Fruit fly (Drosophila melanogaster): Measurements from ENCODE around the gene Klp31E.

Gene Klp31E

DNA sequence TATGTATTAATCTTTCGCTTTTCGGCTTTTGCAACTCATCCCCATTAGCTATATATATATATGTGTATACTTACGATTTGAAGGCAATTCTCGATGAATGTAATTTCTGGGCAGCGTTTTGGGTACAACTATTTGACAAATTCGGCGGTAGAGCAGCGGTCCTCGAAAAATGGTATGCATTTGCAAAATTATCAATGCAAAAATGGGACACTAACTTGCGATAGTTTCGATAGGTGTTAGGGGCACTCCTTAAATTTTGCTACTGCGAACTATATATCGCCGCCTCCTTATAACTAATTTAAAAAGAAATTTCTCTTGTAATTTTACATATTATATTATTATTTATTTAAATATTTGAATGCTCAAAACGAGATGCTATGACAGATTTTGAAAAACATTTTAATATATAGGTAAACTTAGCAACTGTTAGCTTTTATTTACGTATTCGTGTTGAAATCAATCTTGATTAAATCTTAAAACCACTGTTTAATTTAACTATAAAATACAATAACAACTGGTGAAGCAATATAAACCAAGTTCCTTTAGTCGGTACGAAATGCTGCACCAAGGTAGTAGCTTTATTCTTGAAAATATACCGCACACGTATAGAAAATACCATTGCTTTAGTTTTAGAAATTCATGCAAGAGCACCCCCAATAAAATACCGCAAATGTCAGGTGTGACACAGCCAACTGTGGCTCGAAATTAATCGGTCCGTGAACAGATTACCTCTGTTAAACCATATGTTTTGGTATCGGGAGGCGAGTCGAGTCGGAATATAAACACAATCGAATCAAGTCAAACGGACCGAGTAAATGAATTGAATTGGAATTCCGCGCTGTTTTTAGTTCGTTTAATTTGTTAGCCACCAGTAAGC lies at the start of gene Klp31E, which contains the start of gene CG5355 (continued):
- TF ChIP-seq tup (GFP tag; optimal IDR thresholded peaks at IDR 0.05) (no peak), HLHmδ (GFP tag; optimal IDR thresholded peaks at IDR 0.05) (no peak), CG4617 (GFP tag; optimal IDR thresholded peaks at IDR 0.05; ENCODE audit: borderline replicate concordance) (peak; percentile 6), CG30403 (GFP tag; optimal IDR thresholded peaks at IDR 0.05) (peak; percentile 79), Sry-β (GFP tag; optimal IDR thresholded peaks at IDR 0.05) (peak; percentile 29), mirr (GFP tag; optimal IDR thresholded peaks at IDR 0.05) (no peak), zfh2 (GFP tag; optimal IDR thresholded peaks at IDR 0.05) (peak; percentile 56), CG9932 (GFP tag; IDR thresholded peaks at IDR 0.05) (peak; percentile 60), ewg (GFP tag; optimal IDR thresholded peaks at IDR 0.05) (peak; percentile 39), CG2116 (GFP tag; optimal IDR thresholded peaks at IDR 0.05) (peak; percentile 81), CG12942 (GFP tag; optimal IDR thresholded peaks at IDR 0.05) (peak; percentile 42), Dbx (GFP tag; IDR thresholded peaks at IDR 0.05) (peak; percentile 58; the same call in 1 of the 3 replicates), Fer3 (tag; optimal IDR thresholded peaks at IDR 0.05) (peak; percentile 49), Atf3 (GFP tag; optimal IDR thresholded peaks at IDR 0.05) (peak; percentile 51), CG10979 (tag; optimal IDR thresholded peaks at IDR 0.05) (peak; percentile 72), Bgb (GFP tag; IDR thresholded peaks at IDR 0.05; ENCODE audit: partially characterized antibody) (peak; percentile 63), sim (GFP tag; IDR thresholded peaks at IDR 0.05) (no peak), CG3163 (GFP tag; optimal IDR thresholded peaks at IDR 0.05) (peak; percentile 31), da (GFP tag; optimal IDR thresholded peaks at IDR 0.05) (peak; percentile 41), CG3281 (GFP tag; optimal IDR thresholded peaks at IDR 0.05) (peak; percentile 64), zf30C (GFP tag; optimal IDR thresholded peaks at IDR 0.05) (no peak), Trl (optimal IDR thresholded peaks at IDR 0.05) (no peak), Trl (GFP tag; optimal IDR thresholded peaks at IDR 0.05) (no peak), cas (GFP tag; IDR thresholded peaks at IDR 0.05) (no peak), toy (GFP tag; IDR thresholded peaks at IDR 0.05) (no peak), pb (GFP tag; optimal IDR thresholded peaks at IDR 0.05) (peak; percentile 10), ttk (GFP tag; IDR thresholded peaks at IDR 0.05) (no peak), Drgx (GFP tag; IDR thresholded peaks at IDR 0.05) (peak; percentile 37), CG11696 (GFP tag; IDR thresholded peaks at IDR 0.05) (peak; percentile 61; the same call in 1 of the 2 replicates), unc-4 (GFP tag; IDR thresholded peaks at IDR 0.05; ENCODE audit: partially characterized antibody) (peak; percentile 65), Taf1 (GFP tag; IDR thresholded peaks at IDR 0.05) (no peak), CG12659 (GFP tag; optimal IDR thresholded peaks at IDR 0.05) (peak; percentile 83), CG5180 (GFP tag; optimal IDR thresholded peaks at IDR 0.05) (no peak), Doc2 (GFP tag; IDR thresholded peaks at IDR 0.05) (no peak), sens (GFP tag) (peak; percentile 93), vnd (GFP tag; IDR thresholded peaks at IDR 0.05; ENCODE audit: partially characterized antibody) (peak; percentile 65), klu (GFP tag; IDR thresholded peaks at IDR 0.05) (no peak), abd-A (tag; optimal IDR thresholded peaks at IDR 0.05) (no peak), CG12769 (tag; optimal IDR thresholded peaks at IDR 0.05) (peak; percentile 46), jigr1 (GFP tag; IDR thresholded peaks at IDR 0.05) (no peak), CG14860 (GFP tag; IDR thresholded peaks at IDR 0.05; ENCODE audit: partially characterized antibody) (peak; percentile 47; the same call in 1 of the 3 replicates), aop (GFP tag; IDR thresholded peaks at IDR 0.05) (0 out of 2 replicates have a peak, but pooled peaks have one; percentile 11), CG12155 (GFP tag; optimal IDR thresholded peaks at IDR 0.05) (peak; percentile 41), knrl (GFP tag; IDR thresholded peaks at IDR 0.05; ENCODE audit: partially characterized antibody) (peak; percentile 67; the same call in 2 of the 3 replicates), gsb-n (tag; optimal IDR thresholded peaks at IDR 0.05) (no peak), bowl (GFP tag; IDR thresholded peaks at IDR 0.05) (no peak), CG7963 (GFP tag; IDR thresholded peaks at IDR 0.05; ENCODE audit: partially characterized antibody) (peak; percentile 49; the same call in 1 of the 3 replicates), cad (GFP tag; optimal IDR thresholded peaks at IDR 0.05) (no peak), Awh (GFP tag; IDR thresholded peaks at IDR 0.05) (no peak)

Data from whole organism, embryonic.